Worm (Caenorhabditis elegans) whole organism, mixed stage, embryonic: Measurements from ENCODE around the gene srsx-7.

Experiments used
- bed-3 ChIP-seq: fragments of 200-800 bp; sonication (Bioruptor generic); optimal IDR thresholded peaks from 3 replicates; lab custom pipeline; 2018; ENCODE audit warnings: mild to moderate bottlenecking, missing genetic modification characterization, moderate library complexity, missing compliant biosample characterization
- blmp-1 ChIP-seq: fragments of 150-350 bp; optimal IDR thresholded peaks from 2 replicates; lab custom pipeline; 2014; ENCODE audit warnings: missing biosample characterization, missing genetic modification characterization
- ceh-39 ChIP-seq: fragments of 150-350 bp; optimal IDR thresholded peaks from 2 replicates; lab custom pipeline; 2014; ENCODE audit warnings: missing biosample characterization, missing genetic modification characterization
- ces-1 ChIP-seq: fragments of 150-350 bp; optimal IDR thresholded peaks from 2 replicates; lab custom pipeline; 2014; ENCODE audit warnings: missing biosample characterization, missing genetic modification reagents, missing genetic modification characterization
- ham-2 ChIP-seq: fragments of 200-800 bp; sonication (Bioruptor generic); optimal IDR thresholded peaks from 2 replicates; lab custom pipeline; 2018; ENCODE audit warnings: mild to moderate bottlenecking, missing genetic modification characterization, missing compliant biosample characterization
- lin-13 ChIP-seq: fragments of 150-350 bp; optimal IDR thresholded peaks from 2 replicates; lab custom pipeline; 2014; ENCODE audit warnings: missing biosample characterization, missing genetic modification characterization
- lsy-2 ChIP-seq: fragments of 150-350 bp; optimal IDR thresholded peaks from 2 replicates; lab custom pipeline; 2014; ENCODE audit warnings: missing biosample characterization, missing genetic modification characterization
- mab-5 ChIP-seq: fragments of 150-350 bp; optimal IDR thresholded peaks from 2 replicates; lab custom pipeline; 2014; ENCODE audit warnings: missing biosample characterization, missing genetic modification characterization
- nhr-237 ChIP-seq: fragments of 150-350 bp; optimal IDR thresholded peaks from 2 replicates; lab custom pipeline; 2014; ENCODE audit warnings: missing biosample characterization, missing genetic modification characterization
- nhr-76 ChIP-seq: sonication (generic microtip); optimal IDR thresholded peaks from 2 replicates; lab custom pipeline; 2017; ENCODE audit warnings: missing biosample characterization, missing genetic modification characterization
- pha-4 ChIP-seq: fragments of 150-350 bp; optimal IDR thresholded peaks from 2 replicates; lab custom pipeline; 2018; ENCODE audit warnings: missing biosample characterization, missing genetic modification reagents, missing genetic modification characterization
- sptf-1 ChIP-seq: sonication (generic microtip); optimal IDR thresholded peaks from 2 replicates; lab custom pipeline; 2017; ENCODE audit warnings: mild to moderate bottlenecking, missing genetic modification characterization, moderate library complexity, missing compliant biosample characterization
- unc-62 ChIP-seq: fragments of 150-350 bp; optimal IDR thresholded peaks from 2 replicates; lab custom pipeline; 2014; ENCODE audit warnings: missing biosample characterization, missing genetic modification reagents, missing genetic modification characterization
- zip-8 ChIP-seq: fragments of 150-350 bp; optimal IDR thresholded peaks from 2 replicates; lab custom pipeline; 2014; ENCODE audit warnings: missing biosample characterization, missing genetic modification characterization

ce11 chrV:7932998-7933397, 7.4 kb downstream of the srsx-7 start, which contains the start of gene ncx-10:
- TF ChIP-seq mab-5 (no peak), lin-13 (tag; lab: Kevin White, UChicago) (no peak), sptf-1 (tag; lab: Kevin White, UChicago) (no peak), ces-1 (no peak), pha-4 (tag; lab: Kevin White, UChicago) (no peak), blmp-1 (no peak), ceh-39 (tag; lab: Kevin White, UChicago) (no peak), nhr-237 (no peak), nhr-76 (tag; lab: Kevin White, UChicago) (no peak), bed-3 (no peak), zip-8 (no peak), ham-2 (GFP tag; lab: Kevin White, UChicago) (no peak), lsy-2 (tag; lab: Kevin White, UChicago) (no peak), unc-62 (no peak)
